Worm (Caenorhabditis elegans) whole organism, mixed stage, embryonic: Measurements from ENCODE around the gene catp-7.

Source experiments
- ceh-83 ChIP-seq: fragments of 200-800 bp; sonication (Bioruptor generic); optimal IDR thresholded peaks from 2 replicates; lab custom pipeline; 2018; ENCODE audit warnings: mild to moderate bottlenecking, missing genetic modification characterization, missing compliant biosample characterization
- ces-1 ChIP-seq: fragments of 150-350 bp; optimal IDR thresholded peaks from 2 replicates; lab custom pipeline; 2014; ENCODE audit warnings: missing biosample characterization, missing genetic modification reagents, missing genetic modification characterization
- flh-1 ChIP-seq: fragments of 200-800 bp; sonication (Bioruptor generic); optimal IDR thresholded peaks from 2 replicates; lab custom pipeline; 2018; ENCODE audit warnings: mild to moderate bottlenecking, missing genetic modification characterization, moderate library complexity, missing compliant biosample characterization
- mab-5 ChIP-seq: fragments of 150-350 bp; optimal IDR thresholded peaks from 2 replicates; lab custom pipeline; 2014; ENCODE audit warnings: missing biosample characterization, missing genetic modification characterization
- nhr-12 ChIP-seq: fragments of 150-350 bp; optimal IDR thresholded peaks from 2 replicates; lab custom pipeline; 2014; ENCODE audit warnings: missing biosample characterization, missing genetic modification characterization
- nhr-237 ChIP-seq: fragments of 150-350 bp; optimal IDR thresholded peaks from 2 replicates; lab custom pipeline; 2014; ENCODE audit warnings: missing biosample characterization, missing genetic modification characterization
- nhr-28 ChIP-seq: fragments of 150-350 bp; optimal IDR thresholded peaks from 2 replicates; lab custom pipeline; 2014; ENCODE audit warnings: missing biosample characterization, missing genetic modification characterization
- nhr-76 ChIP-seq: sonication (generic microtip); optimal IDR thresholded peaks from 2 replicates; lab custom pipeline; 2017; ENCODE audit warnings: missing biosample characterization, missing genetic modification characterization
- sem-2 ChIP-seq: fragments of 200-800 bp; sonication (Bioruptor generic); optimal IDR thresholded peaks from 2 replicates; lab custom pipeline; 2018; ENCODE audit warnings: mild to moderate bottlenecking, missing genetic modification characterization, missing compliant biosample characterization
- snpc-4 ChIP-seq: fragments of 150-350 bp; optimal IDR thresholded peaks from 2 replicates; lab custom pipeline; 2014; ENCODE audit warnings: missing biosample characterization, missing genetic modification characterization
- unc-62 ChIP-seq: fragments of 150-350 bp; optimal IDR thresholded peaks from 2 replicates; lab custom pipeline; 2014; ENCODE audit warnings: missing biosample characterization, missing genetic modification reagents, missing genetic modification characterization

- no peak for TF ChIP-seq snpc-4 (tag; lab: Kevin White, UChicago)
- no peak for TF ChIP-seq nhr-12 (tag; lab: Kevin White, UChicago)
- TF ChIP-seq ces-1 (GFP tag; lab: Kevin White, UChicago): no peak
- TF ChIP-seq flh-1: no peak
- TF ChIP-seq nhr-28 (tag; lab: Kevin White, UChicago): no peak
- TF ChIP-seq nhr-237 (tag; lab: Kevin White, UChicago): no peak
- no peak for TF ChIP-seq nhr-76 (tag; lab: Kevin White, UChicago)
- no peak for TF ChIP-seq ceh-83 (GFP tag; lab: Kevin White, UChicago)
- TF ChIP-seq mab-5: no peak
- no peak for TF ChIP-seq unc-62 (GFP tag; lab: Kevin White, UChicago)
- no peak for TF ChIP-seq sem-2 (GFP tag; lab: Kevin White, UChicago)
Measured at ce11 chrIV:8617047-8617446, 31.3 kb downstream of the catp-7 start, which contains the start of the genes F42A9.7 and F42A9.3.
